Worm (Caenorhabditis elegans): ENCODE data around the gene F17E9.18.
A peak's percentile ranks its signal among the peaks of the same experiment; 100 is the strongest.

Gene F17E9.18

ce11 chrIV:8377501-8377900 lies 30.6 kb upstream of the F17E9.18 start, which contains the start of gene D2096.7 (continued):
- TF ChIP-seq sdz-38 (tag; optimal IDR thresholded peaks at IDR 0.05) (no peak), madf-8 (GFP tag; conservative IDR thresholded peaks at IDR 0.05) (no peak; the same call in 1 of the 2 replicates), ceh-91 (GFP tag; IDR thresholded peaks at IDR 0.05) (no peak), ztf-25 (GFP tag; IDR thresholded peaks at IDR 0.05) (peak; percentile 79; the same call in 1 of the 2 replicates), repo-1 (tag; optimal IDR thresholded peaks at IDR 0.05) (peak; percentile 88), B0336.3 (GFP tag; IDR thresholded peaks at IDR 0.05) (peak; percentile 96), ceh-58 (GFP tag; IDR thresholded peaks at IDR 0.05) (peak; percentile 96; the same call in 1 of the 2 replicates), let-526 (GFP tag; IDR thresholded peaks at IDR 0.05) (no peak), atf-7 (tag; optimal IDR thresholded peaks at IDR 0.05) (peak; percentile 87), lin-40 (tag; optimal IDR thresholded peaks at IDR 0.05) (no peak), B0019.2 (GFP tag; conservative IDR thresholded peaks at IDR 0.05) (no peak), T07F8.4 (tag; optimal IDR thresholded peaks at IDR 0.05) (no peak), nfya-2 (GFP tag; IDR thresholded peaks at IDR 0.05) (peak; percentile 93), mxl-1 (tag; optimal IDR thresholded peaks at IDR 0.05) (peak; percentile 32), nhr-27 (tag; optimal IDR thresholded peaks at IDR 0.05) (peak; percentile 85), ztf-18 (tag; optimal IDR thresholded peaks at IDR 0.05) (peak; percentile 57), hsf-1 (GFP tag; IDR thresholded peaks at IDR 0.05) (peak; percentile 91), ceh-79 (tag; optimal IDR thresholded peaks at IDR 0.05) (peak; percentile 86), athp-1 (tag; optimal IDR thresholded peaks at IDR 0.05) (peak; percentile 92), ets-4 (GFP tag; optimal IDR thresholded peaks at IDR 0.05) (peak; percentile 69), mcd-1 (GFP tag; IDR thresholded peaks at IDR 0.05) (peak; percentile 54; the same call in 1 of the 2 replicates), F23B12.7 (tag; optimal IDR thresholded peaks at IDR 0.05; ENCODE audit: insufficient read depth) (no peak), attf-3 (GFP tag; conservative IDR thresholded peaks at IDR 0.05) (no peak), ztf-3 (GFP tag; optimal IDR thresholded peaks at IDR 0.05) (no peak), ceh-27 (GFP tag; optimal IDR thresholded peaks at IDR 0.05) (no peak), ekl-4 (GFP tag; IDR thresholded peaks at IDR 0.05) (peak; percentile 92), F39B2.1 (GFP tag; IDR thresholded peaks at IDR 0.05) (peak; percentile 66), lin-26 (GFP tag; IDR thresholded peaks at IDR 0.05) (peak; percentile 85), unc-130 (GFP tag; optimal IDR thresholded peaks at IDR 0.05) (peak; percentile 89), Y56A3A.18 (GFP tag; IDR thresholded peaks at IDR 0.05) (peak; percentile 95), F33H1.4 (GFP tag; IDR thresholded peaks at IDR 0.05) (peak; percentile 59), chd-7 (tag; optimal IDR thresholded peaks at IDR 0.05) (peak; percentile 83), dpl-1 (GFP tag; optimal IDR thresholded peaks at IDR 0.05) (no peak), Y53G8AR.9 (GFP tag; conservative IDR thresholded peaks at IDR 0.05) (peak; percentile 89), F10E7.11 (tag; optimal IDR thresholded peaks at IDR 0.05) (peak; percentile 85), mes-4 (tag; optimal IDR thresholded peaks at IDR 0.05) (peak; percentile 29), madf-6 (GFP tag; IDR thresholded peaks at IDR 0.05) (peak; percentile 86), rcor-1 (GFP tag; IDR thresholded peaks at IDR 0.05) (peak; percentile 60), T26A5.8 (tag; optimal IDR thresholded peaks at IDR 0.05) (peak; percentile 93), tbx-9 (tag; optimal IDR thresholded peaks at IDR 0.05; ENCODE audit: borderline replicate concordance) (peak; percentile 91), egrh-3 (GFP tag; IDR thresholded peaks at IDR 0.05) (no peak), tbp1 (GFP tag; optimal IDR thresholded peaks at IDR 0.05) (peak; percentile 72), snpc-3.4 (tag; optimal IDR thresholded peaks at IDR 0.05) (peak; percentile 2), hlh-12 (tag; optimal IDR thresholded peaks at IDR 0.05) (no peak), him-1 (tag; optimal IDR thresholded peaks at IDR 0.05) (peak; percentile 80), akir-1 (GFP tag; optimal IDR thresholded peaks at IDR 0.05) (no peak), attf-6 (GFP tag; IDR thresholded peaks at IDR 0.05) (peak; percentile 89), cebp-1 (GFP tag; IDR thresholded peaks at IDR 0.05) (0 out of 2 replicates have a peak, but pooled peaks have one; percentile 19), cebp-1 (tag; optimal IDR thresholded peaks at IDR 0.05) (peak; percentile 76), dox-1 (GFP tag; IDR thresholded peaks at IDR 0.05) (peak; percentile 70)

Data from whole organism, young adult.